Worm (Caenorhabditis elegans): ENCODE data around the gene aagr-1.

ce11 chrIV:8333988-8334863 lies 32.1 kb upstream of the aagr-1 start, which contains the start of gene his-32:
- peak; percentile 83 for TF ChIP-seq hlh-30 (tag; optimal IDR thresholded peaks at IDR 0.05; ENCODE audit: insufficient read depth)
- no peak for TF ChIP-seq Y22D7AL.16 (tag; optimal IDR thresholded peaks at IDR 0.05)
- no peak for TF ChIP-seq hlh-15 (tag; optimal IDR thresholded peaks at IDR 0.05)
- peak; percentile 75 for TF ChIP-seq nfya-1 (tag; optimal IDR thresholded peaks at IDR 0.05)
- TF ChIP-seq pha-4 (tag; optimal IDR thresholded peaks at IDR 0.05), result no peak
- peak; percentile 89 for TF ChIP-seq ama-1 (optimal IDR thresholded peaks at IDR 0.05)
- no peak for TF ChIP-seq dmd-4 (tag; optimal IDR thresholded peaks at IDR 0.05; ENCODE audit: borderline replicate concordance)
- no peak for TF ChIP-seq eyg-1 (tag; optimal IDR thresholded peaks at IDR 0.05)
